Worm (Caenorhabditis elegans) whole organism, L3 larva: ENCODE measurements around the gene C01G10.15.

Experiments
- R02D3.7 ChIP-seq: fragments of 150-350 bp; optimal IDR thresholded peaks from 2 replicates; lab custom pipeline; 2014; ENCODE audit warnings: missing biosample characterization, missing genetic modification characterization
- ZK546.5 ChIP-seq: sonication (generic microtip); optimal IDR thresholded peaks from 2 replicates; lab custom pipeline; 2017; ENCODE audit warnings: missing biosample characterization, missing genetic modification characterization
- ama-1 ChIP-seq: fragments of 150-350 bp; optimal IDR thresholded peaks from 2 replicates; lab custom pipeline; 2018
- ceh-28 ChIP-seq: fragments of 150-350 bp; optimal IDR thresholded peaks from 2 replicates; lab custom pipeline; 2014; ENCODE audit warnings: missing biosample characterization, missing genetic modification reagents, missing genetic modification characterization
- ceh-82 ChIP-seq: fragments of 150-350 bp; optimal IDR thresholded peaks from 2 replicates; lab custom pipeline; 2014; ENCODE audit warnings: missing biosample characterization, missing genetic modification characterization
- ceh-9 ChIP-seq: sonication (generic microtip); optimal IDR thresholded peaks from 2 replicates; lab custom pipeline; 2018; ENCODE audit warnings: missing biosample characterization, missing genetic modification characterization
- daf-12 ChIP-seq: fragments of 150-350 bp; optimal IDR thresholded peaks from 2 replicates; lab custom pipeline; 2014; ENCODE audit warnings: missing biosample characterization, missing genetic modification reagents, missing genetic modification characterization
- egl-27 ChIP-seq: sonication (generic microtip); optimal IDR thresholded peaks from 4 replicates; lab custom pipeline; 2017; ENCODE audit warnings: missing biosample characterization, missing genetic modification reagents, missing genetic modification characterization
- egl-5 ChIP-seq: fragments of 150-350 bp; optimal IDR thresholded peaks from 2 replicates; lab custom pipeline; 2017; ENCODE audit warnings: missing biosample characterization, missing genetic modification reagents, missing genetic modification characterization, inconsistent platforms
- elt-1 ChIP-seq: fragments of 150-350 bp; optimal IDR thresholded peaks from 2 replicates; lab custom pipeline; 2014; ENCODE audit warnings: missing biosample characterization, missing genetic modification characterization
- elt-2 ChIP-seq: sonication (generic microtip); optimal IDR thresholded peaks from 2 replicates; lab custom pipeline; 2016; ENCODE audit warnings: missing genetic modification reagents, mild to moderate bottlenecking, missing genetic modification characterization, missing compliant biosample characterization
- eor-1 ChIP-seq, 2 experiments: fragments of 150-350 bp; optimal IDR thresholded peaks; 2 replicates each; lab custom pipeline; 2014 to 2018; ENCODE audit warnings: missing biosample characterization in 2 of 2, missing genetic modification characterization in 2 of 2
- fkh-10 ChIP-seq: sonication (generic microtip); optimal IDR thresholded peaks from 2 replicates; lab custom pipeline; 2017; ENCODE audit warnings: missing biosample characterization, missing genetic modification reagents, missing genetic modification characterization
- fkh-2 ChIP-seq: fragments of 150-350 bp; optimal IDR thresholded peaks from 2 replicates; lab custom pipeline; 2014; ENCODE audit warnings: missing biosample characterization, missing genetic modification reagents, missing genetic modification characterization
- fos-1 ChIP-seq: fragments of 150-350 bp; optimal IDR thresholded peaks from 2 replicates; lab custom pipeline; 2014; ENCODE audit warnings: missing biosample characterization, missing genetic modification characterization
- hmg-11 ChIP-seq: sonication (generic microtip); optimal IDR thresholded peaks from 2 replicates; lab custom pipeline; 2016; ENCODE audit warnings: missing genetic modification characterization, missing compliant biosample characterization
- jun-1 ChIP-seq: fragments of 150-350 bp; optimal IDR thresholded peaks from 2 replicates; lab custom pipeline; 2014; ENCODE audit warnings: missing biosample characterization, missing genetic modification reagents, missing genetic modification characterization
- lin-15B ChIP-seq: fragments of 150-350 bp; optimal IDR thresholded peaks from 2 replicates; lab custom pipeline; 2014; ENCODE audit warnings: missing biosample characterization, missing genetic modification characterization
- lin-39 ChIP-seq: fragments of 150-350 bp; optimal IDR thresholded peaks from 2 replicates; lab custom pipeline; 2018; ENCODE audit warnings: missing biosample characterization, missing genetic modification reagents, missing genetic modification characterization
- lsy-12 ChIP-seq: sonication (generic microtip); optimal IDR thresholded peaks from 2 replicates; lab custom pipeline; 2016; ENCODE audit warnings: mild to moderate bottlenecking, missing genetic modification characterization, missing compliant biosample characterization
- mdl-1 ChIP-seq: fragments of 150-350 bp; optimal IDR thresholded peaks from 2 replicates; lab custom pipeline; 2014; ENCODE audit warnings: missing biosample characterization, missing genetic modification characterization
- mml-1 ChIP-seq: fragments of 150-350 bp; sonication (generic microtip); optimal IDR thresholded peaks from 3 replicates; lab custom pipeline; 2014; ENCODE audit warnings: missing biosample characterization, missing genetic modification characterization
- nfya-1 ChIP-seq: sonication (generic microtip); optimal IDR thresholded peaks from 2 replicates; lab custom pipeline; 2017; ENCODE audit warnings: missing genetic modification characterization, mild to moderate bottlenecking, missing compliant biosample characterization, antibody characterized with exemption, moderate library complexity; ENCODE audit not compliant: insufficient read depth
- nhr-11 ChIP-seq: fragments of 150-350 bp; optimal IDR thresholded peaks from 2 replicates; lab custom pipeline; 2014; ENCODE audit warnings: missing biosample characterization, missing genetic modification characterization
- nhr-12 ChIP-seq: fragments of 150-350 bp; optimal IDR thresholded peaks from 2 replicates; lab custom pipeline; 2014; ENCODE audit warnings: missing biosample characterization, missing genetic modification characterization
- nhr-23 ChIP-seq: fragments of 150-350 bp; optimal IDR thresholded peaks from 2 replicates; lab custom pipeline; 2014; ENCODE audit warnings: missing biosample characterization, missing genetic modification reagents, missing genetic modification characterization
- nhr-237 ChIP-seq: fragments of 150-350 bp; optimal IDR thresholded peaks from 2 replicates; lab custom pipeline; 2014; ENCODE audit warnings: missing biosample characterization, missing genetic modification characterization
- nhr-25 ChIP-seq: sonication (generic microtip); optimal IDR thresholded peaks from 2 replicates; lab custom pipeline; 2017; ENCODE audit warnings: missing biosample characterization, missing genetic modification characterization
- nhr-28 ChIP-seq: fragments of 150-350 bp; optimal IDR thresholded peaks from 2 replicates; lab custom pipeline; 2014; ENCODE audit warnings: missing biosample characterization, missing genetic modification characterization
- nhr-43 ChIP-seq: sonication (generic microtip); optimal IDR thresholded peaks from 2 replicates; lab custom pipeline; 2016; ENCODE audit warnings: mild to moderate bottlenecking, missing genetic modification characterization, missing compliant biosample characterization; ENCODE audit not compliant: poor library complexity, severe bottlenecking
- nhr-67 ChIP-seq: fragments of 150-350 bp; optimal IDR thresholded peaks from 2 replicates; lab custom pipeline; 2014; ENCODE audit warnings: missing biosample characterization, missing genetic modification characterization
- nhr-76 ChIP-seq: fragments of 150-350 bp; sonication (generic microtip); optimal IDR thresholded peaks from 5 replicates; lab custom pipeline; 2014; ENCODE audit warnings: missing biosample characterization, missing genetic modification characterization
- nhr-77 ChIP-seq: fragments of 150-350 bp; optimal IDR thresholded peaks from 2 replicates; lab custom pipeline; 2014; ENCODE audit warnings: missing biosample characterization, missing genetic modification characterization
- pha-4 ChIP-seq: fragments of 150-350 bp; optimal IDR thresholded peaks from 2 replicates; lab custom pipeline; 2014; ENCODE audit warnings: missing biosample characterization, missing genetic modification reagents, missing genetic modification characterization
- pqm-1 ChIP-seq: fragments of 150-350 bp; optimal IDR thresholded peaks from 2 replicates; lab custom pipeline; 2017; ENCODE audit warnings: missing biosample characterization, missing genetic modification characterization, inconsistent platforms
- sea-2 ChIP-seq: fragments of 150-350 bp; sonication (generic microtip); optimal IDR thresholded peaks from 4 replicates; lab custom pipeline; 2014; ENCODE audit warnings: missing biosample characterization, missing genetic modification reagents, missing genetic modification characterization
- skn-1 ChIP-seq: fragments of 150-350 bp; optimal IDR thresholded peaks from 2 replicates; lab custom pipeline; 2014; ENCODE audit warnings: missing biosample characterization, missing genetic modification characterization
- snpc-4 ChIP-seq: fragments of 150-350 bp; optimal IDR thresholded peaks from 2 replicates; lab custom pipeline; 2014; ENCODE audit warnings: missing biosample characterization, missing genetic modification characterization
- tbx-2 ChIP-seq: sonication (generic microtip); optimal IDR thresholded peaks from 2 replicates; lab custom pipeline; 2016; ENCODE audit warnings: mild to moderate bottlenecking, missing genetic modification characterization, missing compliant biosample characterization
- unc-39 ChIP-seq: sonication (generic microtip); optimal IDR thresholded peaks from 4 replicates; lab custom pipeline; 2017; ENCODE audit warnings: missing biosample characterization, missing genetic modification characterization
- zag-1 ChIP-seq: fragments of 150-350 bp; optimal IDR thresholded peaks from 2 replicates; lab custom pipeline; 2014; ENCODE audit warnings: missing biosample characterization, missing genetic modification characterization
- ztf-11 ChIP-seq: fragments of 150-350 bp; optimal IDR thresholded peaks from 2 replicates; lab custom pipeline; 2014; ENCODE audit warnings: missing biosample characterization, missing genetic modification characterization
- ztf-4 ChIP-seq: fragments of 150-350 bp; optimal IDR thresholded peaks from 2 replicates; lab custom pipeline; 2014; ENCODE audit warnings: missing biosample characterization, missing genetic modification characterization

C01G10.15 gene

ce11 chrV:15078560-15078959 is 8.5 kb downstream of the C01G10.15 start:
- TF ChIP-seq tbx-2 (tag; lab: Kevin White, UChicago) = no peak
- no peak for TF ChIP-seq nhr-12 (tag; lab: Kevin White, UChicago)

- TF ChIP-seq lin-39 (tag; lab: Kevin White, UChicago) (peak; percentile 78), nhr-11 (tag; lab: Kevin White, UChicago) (no peak), ceh-28 (tag; lab: Kevin White, UChicago) (no peak), mml-1 (tag; lab: Kevin White, UChicago) (no peak), fkh-10 (peak; percentile 26), egl-27 (tag; lab: Kevin White, UChicago) (no peak), fkh-2 (tag; lab: Kevin White, UChicago) (no peak), nhr-76 (no peak), lin-15B (peak; percentile 30), nfya-1 (tag; lab: Kevin White, UChicago) (peak; percentile 51), unc-39 (no peak), nhr-28 (tag; lab: Kevin White, UChicago) (no peak), nhr-12 (tag; lab: Kevin White, UChicago) (no peak), egl-5 (tag; lab: Kevin White, UChicago) (peak; percentile 19)
Observed at ce11 chrV:15074907-15075306, 12.2 kb downstream of the C01G10.15 start.

DNA sequence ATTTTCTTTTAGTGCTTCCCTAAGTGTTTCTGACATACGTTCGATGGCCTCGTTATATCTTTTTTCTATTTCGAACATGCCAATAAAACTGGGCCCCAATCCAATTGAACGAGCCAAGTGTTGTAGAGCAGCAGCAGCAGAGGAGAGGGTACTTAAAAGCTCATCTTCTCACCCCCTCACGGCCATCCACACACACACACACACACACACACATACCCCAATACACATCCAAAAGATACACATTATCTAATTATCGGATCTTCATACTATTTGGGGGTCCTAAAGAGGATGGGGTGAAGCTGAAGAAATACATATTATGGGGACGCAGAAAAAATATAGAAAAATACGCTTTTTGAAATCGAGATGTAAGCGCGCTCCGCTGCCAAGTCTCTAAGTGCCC is 14.4 kb downstream of the C01G10.15 start:
- TF ChIP-seq nhr-11 (tag; lab: Kevin White, UChicago) = no peak
- TF ChIP-seq egl-5 (tag; lab: Kevin White, UChicago) = peak; percentile 78
- no peak for TF ChIP-seq fos-1
- TF ChIP-seq tbx-2 (tag; lab: Kevin White, UChicago) = no peak
- TF ChIP-seq nfya-1 (tag; lab: Kevin White, UChicago) = peak; percentile 6

DNA sequence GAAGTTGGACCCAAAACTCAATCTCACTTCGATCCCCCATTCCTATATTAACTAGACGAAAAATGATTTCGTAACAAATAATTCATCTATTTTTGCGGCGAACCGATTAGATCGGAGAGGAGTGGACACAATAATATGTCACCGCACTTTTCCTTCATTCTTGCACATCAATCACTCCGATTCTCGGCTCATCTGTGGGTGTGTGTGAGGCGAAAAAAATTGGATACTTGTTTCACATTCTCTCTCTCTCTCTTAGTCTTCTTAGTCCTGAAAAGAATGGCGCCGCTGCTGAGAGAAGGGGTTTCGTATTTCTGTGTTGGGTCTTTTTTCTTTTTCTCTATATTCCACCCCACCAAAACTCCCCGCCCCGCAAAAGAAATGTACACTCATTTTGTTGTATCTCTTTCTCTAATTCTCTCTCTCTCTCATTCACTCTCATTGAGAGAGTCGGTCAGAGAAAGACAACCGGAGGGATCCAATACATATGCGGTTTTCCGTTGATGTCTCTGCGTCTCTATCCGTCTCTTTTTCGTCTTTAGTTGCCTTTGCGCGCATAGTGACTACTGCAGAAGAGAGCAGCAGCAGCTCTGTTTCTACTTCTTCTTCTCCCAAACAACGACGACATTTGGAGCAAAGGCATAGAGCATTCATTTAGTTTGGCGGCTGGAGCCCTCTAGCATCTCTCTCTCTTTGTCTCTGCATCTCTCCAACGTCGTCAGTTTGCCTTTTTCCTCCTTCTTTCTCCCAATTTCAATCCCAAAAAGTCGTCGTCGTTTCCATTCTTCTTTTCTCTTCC is 15.9 kb downstream of the C01G10.15 start, which contains the start of gene unc-76:
TSS of gene unc-76 (plus strand) at position 746 of the 796 bp plus-strand sequence.
- TF ChIP-seq lsy-12 = peak; percentile 54
- TF ChIP-seq eor-1 (tag; optimal IDR thresholded peaks at IDR 0.05; lab: Kevin White, UChicago) = no peak
- peak; percentile 0 for TF ChIP-seq elt-2 (tag; lab: Kevin White, UChicago)
- TF ChIP-seq skn-1 = no peak
- peak; percentile 5 for TF ChIP-seq nhr-23 (tag; lab: Kevin White, UChicago)
- no peak for TF ChIP-seq nhr-76
- TF ChIP-seq nhr-77 (tag; lab: Kevin White, UChicago) = no peak
- peak; percentile 56 for TF ChIP-seq nhr-11 (tag; lab: Kevin White, UChicago)
- no peak for TF ChIP-seq pqm-1 (tag; lab: Kevin White, UChicago)
- TF ChIP-seq tbx-2 (tag; lab: Kevin White, UChicago) = peak; percentile 74
- TF ChIP-seq ztf-4 (tag; lab: Kevin White, UChicago) = no peak
- peak; percentile 73 for TF ChIP-seq zag-1
- no peak for TF ChIP-seq nhr-12 (tag; lab: Kevin White, UChicago)
- TF ChIP-seq ceh-9 (tag; lab: Kevin White, UChicago) = no peak
- peak; percentile 54 for TF ChIP-seq fkh-10
- peak; percentile 8 for TF ChIP-seq ama-1 (lab: Kevin White, UChicago)
- peak; percentile 96 for TF ChIP-seq lin-39 (tag; lab: Kevin White, UChicago)
- peak; percentile 62 for TF ChIP-seq lin-15B
- peak; percentile 62 for TF ChIP-seq egl-5 (tag; lab: Kevin White, UChicago)
- no peak for TF ChIP-seq nhr-237 (tag; lab: Kevin White, UChicago)
- TF ChIP-seq nhr-43 (tag; lab: Kevin White, UChicago) = peak; percentile 42
- TF ChIP-seq sea-2 (GFP tag; lab: Kevin White, UChicago) = peak; percentile 2
- no peak for TF ChIP-seq daf-12 (tag; lab: Kevin White, UChicago)
- no peak for TF ChIP-seq nhr-25 (tag; lab: Kevin White, UChicago)
- TF ChIP-seq nfya-1 (tag; lab: Kevin White, UChicago) = peak; percentile 81
- TF ChIP-seq unc-39 = no peak
- TF ChIP-seq ztf-11 (tag; lab: Kevin White, UChicago) = no peak
- no peak for TF ChIP-seq fkh-2 (tag; lab: Kevin White, UChicago)
- peak; percentile 61 for TF ChIP-seq snpc-4
- no peak for TF ChIP-seq nhr-28 (tag; lab: Kevin White, UChicago)
- no peak for TF ChIP-seq fos-1
- peak; percentile 58 for TF ChIP-seq R02D3.7 (tag; lab: Kevin White, UChicago)
- no peak for TF ChIP-seq jun-1 (tag; lab: Kevin White, UChicago)
- TF ChIP-seq pha-4 (tag; lab: Kevin White, UChicago) = peak; percentile 89
- no peak for TF ChIP-seq ceh-82 (tag; lab: Kevin White, UChicago)
- TF ChIP-seq mdl-1 (tag; lab: Kevin White, UChicago) = no peak
- TF ChIP-seq nhr-67 (tag; lab: Kevin White, UChicago) = no peak
- no peak for TF ChIP-seq mml-1 (tag; lab: Kevin White, UChicago)
- TF ChIP-seq ceh-28 (tag; lab: Kevin White, UChicago) = peak; percentile 59
- no peak for TF ChIP-seq elt-1 (tag; lab: Kevin White, UChicago)
- peak; percentile 89 for TF ChIP-seq hmg-11 (tag; lab: Kevin White, UChicago)
- no peak for TF ChIP-seq ZK546.5 (tag; lab: Kevin White, UChicago)
